Worm (Caenorhabditis elegans) whole organism, late embryonic: ENCODE results near the gene F54H12.5.

Experiments used
- C08G9.2 ChIP-seq: sonication (generic microtip); optimal IDR thresholded peaks from 2 replicates; lab custom pipeline; 2016; ENCODE audit warnings: mild to moderate bottlenecking, missing genetic modification characterization, moderate library complexity, missing compliant biosample characterization
- C38D4.7 ChIP-seq: fragments of 200-800 bp; sonication (Bioruptor generic); optimal IDR thresholded peaks from 2 replicates; lab custom pipeline; 2018; ENCODE audit warnings: mild to moderate bottlenecking, missing genetic modification characterization, moderate library complexity, missing compliant biosample characterization
- ama-1 ChIP-seq: fragments of 150-350 bp; optimal IDR thresholded peaks from 2 replicates; lab custom pipeline; 2014
- ceh-18 ChIP-seq: sonication (generic microtip); optimal IDR thresholded peaks from 2 replicates; lab custom pipeline; 2016; ENCODE audit warnings: missing genetic modification characterization, missing compliant biosample characterization
- ceh-19 ChIP-seq: fragments of 200-800 bp; sonication (Bioruptor generic); optimal IDR thresholded peaks from 2 replicates; lab custom pipeline; 2018; ENCODE audit warnings: mild to moderate bottlenecking, missing genetic modification characterization, missing compliant biosample characterization
- ceh-22 ChIP-seq: sonication (generic microtip); optimal IDR thresholded peaks from 2 replicates; lab custom pipeline; 2017; ENCODE audit warnings: missing biosample characterization, missing genetic modification characterization
- ceh-30 ChIP-seq: fragments of 150-350 bp; optimal IDR thresholded peaks from 2 replicates; lab custom pipeline; 2014; ENCODE audit warnings: missing biosample characterization, missing genetic modification characterization
- elt-4 ChIP-seq: sonication (generic microtip); optimal IDR thresholded peaks from 2 replicates; lab custom pipeline; 2016; ENCODE audit warnings: missing genetic modification characterization, missing compliant biosample characterization
- ets-4 ChIP-seq: sonication (generic microtip); optimal IDR thresholded peaks from 2 replicates; lab custom pipeline; 2016; ENCODE audit warnings: missing genetic modification characterization, missing compliant biosample characterization
- fkh-10 ChIP-seq: fragments of 150-350 bp; optimal IDR thresholded peaks from 2 replicates; lab custom pipeline; 2014; ENCODE audit warnings: missing biosample characterization, missing genetic modification reagents, missing genetic modification characterization
- hlh-13 ChIP-seq: fragments of 200-800 bp; sonication (Bioruptor generic); optimal IDR thresholded peaks from 2 replicates; lab custom pipeline; 2018; ENCODE audit warnings: mild to moderate bottlenecking, missing genetic modification characterization, missing compliant biosample characterization
- hlh-15 ChIP-seq: sonication (generic microtip); optimal IDR thresholded peaks from 2 replicates; lab custom pipeline; 2016; ENCODE audit warnings: missing genetic modification characterization, missing compliant biosample characterization
- hlh-30 ChIP-seq: sonication (generic microtip); optimal IDR thresholded peaks from 2 replicates; lab custom pipeline; 2017; ENCODE audit warnings: antibody characterized with exemption, missing genetic modification characterization, missing compliant biosample characterization; ENCODE audit not compliant: insufficient read depth
- nfya-1 ChIP-seq: sonication (generic microtip); optimal IDR thresholded peaks from 2 replicates; lab custom pipeline; 2017; ENCODE audit warnings: missing genetic modification characterization, mild to moderate bottlenecking, missing compliant biosample characterization, antibody characterized with exemption, moderate library complexity
- nhr-11 ChIP-seq: fragments of 150-350 bp; optimal IDR thresholded peaks from 2 replicates; lab custom pipeline; 2014; ENCODE audit warnings: missing biosample characterization, missing genetic modification characterization
- npax-4 ChIP-seq: sonication (generic microtip); optimal IDR thresholded peaks from 2 replicates; lab custom pipeline; 2016; ENCODE audit warnings: missing genetic modification characterization, missing compliant biosample characterization
- pat-9 ChIP-seq: fragments of 200-800 bp; sonication (Bioruptor generic); optimal IDR thresholded peaks from 2 replicates; lab custom pipeline; 2018; ENCODE audit warnings: mild to moderate bottlenecking, missing genetic modification characterization, moderate library complexity, missing compliant biosample characterization
- pha-2 ChIP-seq: sonication (generic microtip); optimal IDR thresholded peaks from 2 replicates; lab custom pipeline; 2017; ENCODE audit warnings: mild to moderate bottlenecking, missing genetic modification characterization, missing compliant biosample characterization
- pha-4 ChIP-seq: fragments of 150-350 bp; optimal IDR thresholded peaks from 2 replicates; lab custom pipeline; 2018; ENCODE audit warnings: missing biosample characterization, missing genetic modification reagents, missing genetic modification characterization
- pqm-1 ChIP-seq: sonication (generic microtip); optimal IDR thresholded peaks from 2 replicates; lab custom pipeline; 2016; ENCODE audit warnings: missing genetic modification characterization, missing compliant biosample characterization
- sdc-2 ChIP-seq: sonication (generic microtip); optimal IDR thresholded peaks from 2 replicates; lab custom pipeline; 2016; ENCODE audit warnings: missing genotype, missing genetic modification characterization, missing compliant biosample characterization
- sox-2 ChIP-seq: fragments of 200-800 bp; sonication (Bioruptor generic); IDR thresholded peaks from 2 replicates; pipeline ENCODE4 v1.3.6; 2022; ENCODE audit warnings: missing genetic modification reagents, missing genetic modification characterization, missing compliant biosample characterization
- sox-4 ChIP-seq: sonication (generic microtip); optimal IDR thresholded peaks from 2 replicates; lab custom pipeline; 2017; ENCODE audit warnings: mild to moderate bottlenecking, missing genetic modification characterization, inconsistent platforms, missing compliant biosample characterization
- syd-9 ChIP-seq: sonication (generic microtip); optimal IDR thresholded peaks from 2 replicates; lab custom pipeline; 2016; ENCODE audit warnings: mild to moderate bottlenecking, missing genetic modification characterization, moderate library complexity, missing compliant biosample characterization
- ttx-3 ChIP-seq: sonication (generic microtip); optimal IDR thresholded peaks from 2 replicates; lab custom pipeline; 2016; ENCODE audit warnings: missing genetic modification reagents, missing genetic modification characterization, missing compliant biosample characterization
- unc-3 ChIP-seq, 2 experiments: fragments of 200-800 bp in 1 of 2; sonication (Bioruptor generic) in 1 of 2; sonication (generic microtip) in 1 of 2; conservative IDR thresholded peaks in 1 of 2; optimal IDR thresholded peaks in 1 of 2; 2 replicates each; pipeline versions ENCODE4 v1.3.6 to Lab custom; 2016 to 2022; ENCODE audit warnings: missing compliant biosample characterization in 2 of 2, missing genetic modification characterization in 2 of 2, missing genetic modification reagents in 1 of 2
- unc-42 ChIP-seq: sonication (generic microtip); optimal IDR thresholded peaks from 2 replicates; lab custom pipeline; 2016; ENCODE audit warnings: missing genotype, missing genetic modification characterization, missing compliant biosample characterization
- unc-55 ChIP-seq: sonication (generic microtip); optimal IDR thresholded peaks from 2 replicates; lab custom pipeline; 2017; ENCODE audit warnings: missing biosample characterization, missing genetic modification reagents, missing genetic modification characterization
- unc-86 ChIP-seq: sonication (generic microtip); optimal IDR thresholded peaks from 2 replicates; lab custom pipeline; 2016; ENCODE audit warnings: missing genetic modification characterization, missing compliant biosample characterization
- zip-5 ChIP-seq: sonication (generic microtip); optimal IDR thresholded peaks from 2 replicates; lab custom pipeline; 2016; ENCODE audit warnings: missing genetic modification characterization, missing compliant biosample characterization
- ztf-16 ChIP-seq: sonication (generic microtip); optimal IDR thresholded peaks from 2 replicates; lab custom pipeline; 2017; ENCODE audit warnings: missing genetic modification characterization, missing compliant biosample characterization

F54H12.5 gene

ce11 chrIII:7996353-7996752, 24.4 kb upstream of the F54H12.5 start, which contains the start of gene npr-17:
Gene npr-17 (minus strand): TSS chrIII:7996453.
- TF ChIP-seq C38D4.7 (GFP tag; lab: Kevin White, UChicago): no peak
- TF ChIP-seq fkh-10 (GFP tag; lab: Kevin White, UChicago): no peak
- no peak for TF ChIP-seq unc-86
- no peak for TF ChIP-seq elt-4 (tag; lab: Kevin White, UChicago)
- no peak for TF ChIP-seq hlh-13 (GFP tag; lab: Kevin White, UChicago)
- TF ChIP-seq hlh-15 (tag; lab: Kevin White, UChicago): no peak
- no peak for TF ChIP-seq hlh-30
- no peak for TF ChIP-seq ets-4 (tag; lab: Kevin White, UChicago)
- no peak for TF ChIP-seq pat-9 (tag; lab: Kevin White, UChicago)
- TF ChIP-seq ztf-16: no peak
- no peak for TF ChIP-seq ceh-18 (tag; lab: Kevin White, UChicago)
- TF ChIP-seq sdc-2: no peak
- no peak for TF ChIP-seq npax-4 (tag; lab: Kevin White, UChicago)
- no peak for TF ChIP-seq pqm-1 (tag; lab: Kevin White, UChicago)
- TF ChIP-seq unc-55: no peak
- TF ChIP-seq unc-3 (GFP tag; conservative IDR thresholded peaks at IDR 0.05; lab: Robert Waterston, UW): no peak
- no peak for TF ChIP-seq unc-3 (tag; optimal IDR thresholded peaks at IDR 0.05; lab: Kevin White, UChicago)
- no peak for TF ChIP-seq ceh-30 (tag; lab: Kevin White, UChicago)
- TF ChIP-seq nhr-11 (tag; lab: Kevin White, UChicago): no peak
- TF ChIP-seq C08G9.2 (tag; lab: Kevin White, UChicago): no peak

ce11 chrIII:7986585-7987171, 14.7 kb upstream of the F54H12.5 start, which contains the start of gene hrpk-2:
Gene hrpk-2 (plus strand): TSS chrIII:7987121.
- TF ChIP-seq ttx-3 (tag; lab: Kevin White, UChicago) (no peak), pha-4 (tag; lab: Kevin White, UChicago) (no peak)

- TF ChIP-seq pat-9 (tag; lab: Kevin White, UChicago) (no peak), ceh-19 (GFP tag; lab: Kevin White, UChicago) (no peak), pha-4 (tag; lab: Kevin White, UChicago) (no peak), pqm-1 (tag; lab: Kevin White, UChicago) (no peak), nhr-11 (tag; lab: Kevin White, UChicago) (no peak)
These were observed 10.0 kb upstream of the F54H12.5 start for ce11 chrIII:7981938-7982337.

ce11 chrIII:7981233-7981632, 9.3 kb upstream of the F54H12.5 start:
- TF ChIP-seq syd-9 (tag; lab: Kevin White, UChicago): no peak
- TF ChIP-seq unc-3 (GFP tag; conservative IDR thresholded peaks at IDR 0.05; lab: Robert Waterston, UW): no peak
- no peak for TF ChIP-seq unc-3 (tag; optimal IDR thresholded peaks at IDR 0.05; lab: Kevin White, UChicago)
- no peak for TF ChIP-seq sox-4 (tag; lab: Kevin White, UChicago)
- TF ChIP-seq, all 69 proteins: peak for 0

DNA sequence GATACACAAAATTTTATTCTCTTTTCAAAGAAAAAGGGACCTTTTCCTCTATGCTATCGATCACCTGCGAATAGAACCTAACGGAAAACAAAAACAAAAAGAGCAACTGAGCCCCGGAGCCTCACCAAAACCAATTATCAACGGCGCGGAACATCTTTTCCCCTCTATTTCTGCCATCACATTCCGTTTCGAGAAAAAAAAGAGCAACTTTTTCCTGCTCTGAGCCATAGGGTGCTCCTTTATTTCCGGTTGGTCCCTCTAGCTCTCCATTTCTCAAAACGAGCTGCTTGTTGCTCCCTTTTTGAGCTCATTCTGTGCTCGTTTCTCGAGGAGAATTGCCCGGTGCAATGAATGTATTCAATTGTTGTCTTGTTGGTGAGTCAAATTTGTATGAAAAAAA, 7.7 kb upstream of the F54H12.5 start, which contains the start of gene clp-1:
Gene clp-1, plus strand, starts transcription at position 301 of the 400 bp plus-strand sequence.
- TF ChIP-seq unc-42 (tag; lab: Kevin White, UChicago): no peak
- TF ChIP-seq pha-2 (tag; lab: Kevin White, UChicago): no peak
- no peak for TF ChIP-seq sox-2 (GFP tag; lab: Robert Waterston, UW)
- TF ChIP-seq ama-1 (lab: Kevin White, UChicago): no peak
- no peak for TF ChIP-seq hlh-13 (GFP tag; lab: Kevin White, UChicago)
- no peak for TF ChIP-seq ceh-22 (tag; lab: Kevin White, UChicago)
- no peak for TF ChIP-seq C08G9.2 (tag; lab: Kevin White, UChicago)
- no peak for TF ChIP-seq zip-5 (tag; lab: Kevin White, UChicago)
- no peak for TF ChIP-seq nfya-1 (tag; lab: Kevin White, UChicago)
